Worm (Caenorhabditis elegans) whole organism, L2 larva: Measurements from ENCODE around the gene kvs-5.

Experiments used
- alr-1 ChIP-seq: fragments of 150-350 bp; optimal IDR thresholded peaks from 2 replicates; lab custom pipeline; 2014; ENCODE audit warnings: missing biosample characterization, missing genetic modification characterization
- lsy-2 ChIP-seq, 2 experiments: fragments of 150-350 bp in 1 of 2; sonication (generic microtip) in 1 of 2; optimal IDR thresholded peaks; 2 replicates each; lab custom pipeline; 2014 to 2017; ENCODE audit warnings: missing biosample characterization in 2 of 2, missing genetic modification characterization in 2 of 2
- nhr-6 ChIP-seq: fragments of 150-350 bp; optimal IDR thresholded peaks from 2 replicates; lab custom pipeline; 2014; ENCODE audit warnings: missing biosample characterization, missing genetic modification characterization
- skn-1 ChIP-seq: sonication (generic microtip); optimal IDR thresholded peaks from 2 replicates; lab custom pipeline; 2017; ENCODE audit warnings: missing biosample characterization, missing genetic modification characterization
- unc-39 ChIP-seq: fragments of 150-350 bp; optimal IDR thresholded peaks from 2 replicates; lab custom pipeline; 2014; ENCODE audit warnings: missing biosample characterization, missing genetic modification characterization
- ztf-11 ChIP-seq: sonication (generic microtip); optimal IDR thresholded peaks from 2 replicates; lab custom pipeline; 2017; ENCODE audit warnings: missing biosample characterization, missing genetic modification characterization

ce11 chrIV:795383-795872 is 58.9 kb downstream of the kvs-5 start, which contains the start of gene skr-18:
- no peak for TF ChIP-seq skn-1
- no peak for TF ChIP-seq unc-39
- TF ChIP-seq ztf-11 (tag; lab: Kevin White, UChicago), result no peak
- TF ChIP-seq alr-1 (tag; lab: Kevin White, UChicago), result no peak
- TF ChIP-seq nhr-6 (tag; lab: Kevin White, UChicago), result no peak
- TF ChIP-seq lsy-2 (tag; optimal IDR thresholded peaks at IDR 0.05; lab: Kevin White, UChicago), result no peak
